Fruit fly (Drosophila melanogaster): Measurements from ENCODE around the gene CG5895.
A peak's percentile ranks its signal among the peaks of the same experiment; 100 is the strongest.

The CG5895 gene

DNA sequence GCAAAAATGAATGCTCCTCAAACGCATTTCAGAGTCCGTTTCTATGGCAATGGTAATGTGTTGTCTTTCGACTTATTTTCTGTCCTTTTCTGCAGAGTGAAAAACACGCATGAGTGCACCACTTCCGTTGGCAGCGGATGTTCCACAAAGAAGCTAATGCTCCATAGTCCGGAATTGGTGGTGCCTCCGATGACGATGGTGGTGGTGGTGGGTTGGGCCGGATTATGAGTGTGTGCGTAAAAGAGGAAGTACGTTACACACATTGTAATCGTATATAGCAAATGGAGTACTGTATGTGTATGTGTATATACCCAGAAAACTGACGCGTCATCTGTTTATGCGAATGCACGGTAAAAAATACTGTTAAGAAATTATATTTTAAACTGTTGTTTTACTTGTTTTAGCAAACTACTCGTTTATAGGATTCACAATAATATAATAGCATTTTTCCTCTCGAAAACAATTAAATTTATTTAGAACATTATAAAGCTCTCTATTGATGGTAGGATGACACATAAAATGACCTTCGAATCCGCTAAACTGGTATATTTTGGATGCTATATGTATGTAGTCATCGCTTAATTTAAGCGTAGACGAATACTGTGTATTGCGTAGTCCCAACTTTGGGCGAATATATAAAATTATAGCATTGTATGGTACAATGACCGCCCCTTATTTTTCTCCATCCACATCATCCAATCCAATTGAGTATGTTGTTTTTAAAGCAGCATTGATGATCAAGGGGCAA lies 10.0 kb downstream of the CG5895 start (continued):
- TF ChIP-seq HLH3B (GFP tag; IDR thresholded peaks at IDR 0.05), result peak; percentile 42; the same call in 1 of the 2 replicates
- peak; percentile 60 for TF ChIP-seq CG8388 (GFP tag; optimal IDR thresholded peaks at IDR 0.05)
- TF ChIP-seq Jarid2 (GFP tag; optimal IDR thresholded peaks at IDR 0.05), result no peak
- no peak for TF ChIP-seq CG34376 (GFP tag; optimal IDR thresholded peaks at IDR 0.05)
- peak; percentile 75 for TF ChIP-seq CG7556 (GFP tag; optimal IDR thresholded peaks at IDR 0.05)
- TF ChIP-seq CG31224 (GFP tag; IDR thresholded peaks at IDR 0.05), result peak; percentile 31; the same call in 1 of the 2 replicates
- TF ChIP-seq gsb-n (tag; optimal IDR thresholded peaks at IDR 0.05), result peak; percentile 26
- TF ChIP-seq gcm (GFP tag; optimal IDR thresholded peaks at IDR 0.05), result peak; percentile 53
- TF ChIP-seq CG12744 (GFP tag; optimal IDR thresholded peaks at IDR 0.05), result no peak
- no peak for TF ChIP-seq CG10654 (GFP tag; optimal IDR thresholded peaks at IDR 0.05)
- TF ChIP-seq tgo (GFP tag; IDR thresholded peaks at IDR 0.05), result peak; percentile 36; the same call in 2 of the 3 replicates
- TF ChIP-seq CG10267 (tag; optimal IDR thresholded peaks at IDR 0.05), result peak; percentile 38
- peak; percentile 8; the same call in 1 of the 2 replicates for TF ChIP-seq MBD-R2 (GFP tag; IDR thresholded peaks at IDR 0.05)
- TF ChIP-seq Pdp1 (GFP tag; optimal IDR thresholded peaks at IDR 0.05), result peak in 1 of 2 experiments; percentile 14
- no peak for TF ChIP-seq dati (GFP tag; IDR thresholded peaks at IDR 0.05)
- no peak for TF ChIP-seq CG2875 (GFP tag; optimal IDR thresholded peaks at IDR 0.05)
- peak; percentile 6; the same call in 1 of the 2 replicates for TF ChIP-seq Ravus (GFP tag; IDR thresholded peaks at IDR 0.05)
- 0 out of 3 replicates have a peak, but pooled peaks have one; percentile 28 for TF ChIP-seq ci (GFP tag; IDR thresholded peaks at IDR 0.05)
- peak; percentile 9 for TF ChIP-seq CG15601 (tag; optimal IDR thresholded peaks at IDR 0.05)
- TF ChIP-seq grn (GFP tag; optimal IDR thresholded peaks at IDR 0.05), result peak; percentile 2
- TF ChIP-seq CG42726 (GFP tag; IDR thresholded peaks at IDR 0.05; ENCODE audit: partially characterized antibody), result no peak
- peak; percentile 63 for TF ChIP-seq H2.0 (GFP tag; IDR thresholded peaks at IDR 0.05)
- no peak for TF ChIP-seq NC2β (GFP tag; optimal IDR thresholded peaks at IDR 0.05)
- peak; percentile 73 for TF ChIP-seq unpg (GFP tag; optimal IDR thresholded peaks at IDR 0.05)
- TF ChIP-seq bigmax (GFP tag; optimal IDR thresholded peaks at IDR 0.05), result no peak
- TF ChIP-seq CG8924 (tag; optimal IDR thresholded peaks at IDR 0.05), result peak; percentile 28
- no peak for TF ChIP-seq CG8765 (GFP tag; IDR thresholded peaks at IDR 0.05)
- no peak for TF ChIP-seq D19B (GFP tag; optimal IDR thresholded peaks at IDR 0.05)
- TF ChIP-seq nerfin-2 (GFP tag; IDR thresholded peaks at IDR 0.05; ENCODE audit: partially characterized antibody), result no peak
- TF ChIP-seq esg (GFP tag; conservative IDR thresholded peaks at IDR 0.05), result peak; percentile 50
- no peak for TF ChIP-seq CG16815 (GFP tag; optimal IDR thresholded peaks at IDR 0.05)
- no peak for TF ChIP-seq psq (GFP tag; optimal IDR thresholded peaks at IDR 0.05)
- TF ChIP-seq ewg (GFP tag; optimal IDR thresholded peaks at IDR 0.05), result no peak
- no peak for TF ChIP-seq dm (GFP tag; optimal IDR thresholded peaks at IDR 0.05)
- peak; percentile 52; the same call in 1 of the 3 replicates for TF ChIP-seq z (GFP tag; IDR thresholded peaks at IDR 0.05)
- TF ChIP-seq chm (GFP tag; IDR thresholded peaks at IDR 0.05), result no peak
- no peak for TF ChIP-seq CG9215 (GFP tag; IDR thresholded peaks at IDR 0.05)
- TF ChIP-seq mam (GFP tag; optimal IDR thresholded peaks at IDR 0.05), result no peak
- TF ChIP-seq CG15696 (tag; optimal IDR thresholded peaks at IDR 0.05), result no peak
- peak; percentile 35 for TF ChIP-seq ATbp (GFP tag; optimal IDR thresholded peaks at IDR 0.05)
- TF ChIP-seq Hr51 (GFP tag; optimal IDR thresholded peaks at IDR 0.05), result peak in 1 of 2 experiments; percentile 73
- TF ChIP-seq sob (GFP tag; IDR thresholded peaks at IDR 0.05), result peak; percentile 40
- TF ChIP-seq Opbp (GFP tag; IDR thresholded peaks at IDR 0.05; ENCODE audit: partially characterized antibody), result no peak
- TF ChIP-seq Xrp1 (GFP tag; IDR thresholded peaks at IDR 0.05), result peak; percentile 46
- no peak for TF ChIP-seq CG7987 (GFP tag; optimal IDR thresholded peaks at IDR 0.05)
- peak; percentile 30 for TF ChIP-seq CG1602 (GFP tag; optimal IDR thresholded peaks at IDR 0.05)
- TF ChIP-seq CG13894 (tag; optimal IDR thresholded peaks at IDR 0.05), result peak; percentile 81
- peak; percentile 72 for TF ChIP-seq ara (GFP tag; IDR thresholded peaks at IDR 0.05)
- TF ChIP-seq Lpt (GFP tag; optimal IDR thresholded peaks at IDR 0.05), result no peak
